Worm (Caenorhabditis elegans) whole organism, L1 larva: ENCODE measurements around the gene crls-1.
A peak's percentile ranks its signal among the peaks of the same experiment; 100 is the strongest.

ENCODE experiments used
- C34B4.2 ChIP-seq: sonication (generic microtip); optimal IDR thresholded peaks from 2 replicates; lab custom pipeline; 2017; ENCODE audit warnings: mild to moderate bottlenecking, missing genetic modification characterization, missing compliant biosample characterization
- aly-2 ChIP-seq: fragments of 150-350 bp; optimal IDR thresholded peaks from 2 replicates; lab custom pipeline; 2014; ENCODE audit warnings: missing biosample characterization, missing genetic modification characterization
- blmp-1 ChIP-seq: fragments of 150-350 bp; optimal IDR thresholded peaks from 2 replicates; lab custom pipeline; 2014; ENCODE audit warnings: missing biosample characterization, missing genetic modification characterization
- ceh-8 ChIP-seq: fragments of 200-800 bp; sonication (Bioruptor generic); optimal IDR thresholded peaks from 2 replicates; lab custom pipeline; 2018; ENCODE audit warnings: mild to moderate bottlenecking, missing genetic modification characterization, moderate library complexity, missing compliant biosample characterization
- ceh-88 ChIP-seq: fragments of 200-800 bp; sonication (Bioruptor generic); IDR thresholded peaks from 2 replicates; pipeline ENCODE4 v1.3.6; 2022; ENCODE audit warnings: missing genetic modification characterization, missing compliant biosample characterization
- dpl-1 ChIP-seq, 3 experiments: fragments of 150-350 bp in 2 of 3; sonication (generic microtip) in 1 of 3; optimal IDR thresholded peaks; 2 replicates each; lab custom pipeline; 2014 to 2017; ENCODE audit warnings: missing biosample characterization in 3 of 3, missing genetic modification characterization in 3 of 3, missing genetic modification reagents in 3 of 3
- efl-1 ChIP-seq, 4 experiments: fragments of 150-350 bp; optimal IDR thresholded peaks in 3 of 4; peaks in 1 of 4; 1 replicate in 1 of 4; 2 replicates in 3 of 4; lab custom pipeline; 2014; ENCODE audit warnings: missing biosample characterization in 2 of 4, missing genetic modification characterization in 2 of 4, missing genetic modification reagents in 2 of 4
- elt-2 ChIP-seq: sonication (generic microtip); optimal IDR thresholded peaks from 2 replicates; lab custom pipeline; 2016; ENCODE audit warnings: missing genetic modification characterization, mild to moderate bottlenecking, inconsistent platforms, missing compliant biosample characterization, missing genetic modification reagents
- elt-3 ChIP-seq, 6 experiments: fragments of 150-350 bp in 1 of 6; sonication (generic microtip); optimal IDR thresholded peaks; 2 replicates each; lab custom pipeline; 2017 to 2018; ENCODE audit warnings: missing biosample characterization in 6 of 6, missing genetic modification characterization in 6 of 6, inconsistent platforms in 1 of 6
- ets-5 ChIP-seq: fragments of 200-800 bp; sonication (Bioruptor generic); IDR thresholded peaks from 2 replicates; pipeline ENCODE4 v1.3.6; 2022; ENCODE audit warnings: missing genetic modification characterization, missing compliant biosample characterization
- hlh-17 ChIP-seq: fragments of 200-800 bp; sonication (Bioruptor generic); optimal IDR thresholded peaks from 2 replicates; lab custom pipeline; 2018; ENCODE audit warnings: missing genetic modification characterization, mild to moderate bottlenecking, missing compliant biosample characterization, moderate library complexity, borderline replicate concordance
- hlh-4 ChIP-seq: sonication (generic microtip); optimal IDR thresholded peaks from 2 replicates; lab custom pipeline; 2016; ENCODE audit warnings: mild to moderate bottlenecking, missing genetic modification characterization, missing compliant biosample characterization
- isw-1 ChIP-seq: fragments of 200-800 bp; sonication (Bioruptor generic); IDR thresholded peaks from 2 replicates; pipeline ENCODE4 v1.3.6; 2022; ENCODE audit warnings: missing genetic modification characterization, missing compliant biosample characterization
- jun-1 ChIP-seq: fragments of 150-350 bp; optimal IDR thresholded peaks from 2 replicates; lab custom pipeline; 2014; ENCODE audit warnings: missing biosample characterization, missing genetic modification reagents, missing genetic modification characterization
- lin-15B ChIP-seq: fragments of 150-350 bp; sonication (generic microtip); optimal IDR thresholded peaks from 3 replicates; lab custom pipeline; 2014; ENCODE audit warnings: missing biosample characterization, missing genetic modification characterization
- lin-35 ChIP-seq, 2 experiments: fragments of 150-350 bp; optimal IDR thresholded peaks; 2 replicates each; lab custom pipeline; 2014; ENCODE audit warnings: missing biosample characterization in 2 of 2, missing genetic modification characterization in 2 of 2, missing genetic modification reagents in 2 of 2
- lin-39 ChIP-seq: fragments of 150-350 bp; optimal IDR thresholded peaks from 2 replicates; lab custom pipeline; 2014; ENCODE audit warnings: missing biosample characterization, missing genetic modification reagents, missing genetic modification characterization
- lir-3 ChIP-seq: sonication (generic microtip); optimal IDR thresholded peaks from 2 replicates; lab custom pipeline; 2016; ENCODE audit warnings: mild to moderate bottlenecking, missing genetic modification characterization, moderate library complexity, missing compliant biosample characterization; ENCODE audit not compliant: poor library complexity
- nhr-11 ChIP-seq: fragments of 150-350 bp; optimal IDR thresholded peaks from 2 replicates; lab custom pipeline; 2014; ENCODE audit warnings: missing biosample characterization, missing genetic modification characterization
- nhr-12 ChIP-seq: sonication (generic microtip); optimal IDR thresholded peaks from 2 replicates; lab custom pipeline; 2017; ENCODE audit warnings: missing biosample characterization, missing genetic modification characterization
- nhr-19 ChIP-seq: fragments of 200-800 bp; sonication (Bioruptor generic); conservative IDR thresholded peaks from 2 replicates; pipeline ENCODE4 v1.3.6; 2022; ENCODE audit warnings: missing genetic modification characterization, missing compliant biosample characterization
- nhr-28 ChIP-seq: fragments of 150-350 bp; optimal IDR thresholded peaks from 2 replicates; lab custom pipeline; 2014; ENCODE audit warnings: missing biosample characterization, missing genetic modification characterization
- nhr-47 ChIP-seq: sonication (generic microtip); optimal IDR thresholded peaks from 2 replicates; lab custom pipeline; 2016; ENCODE audit warnings: mild to moderate bottlenecking, missing genetic modification characterization, moderate library complexity, missing compliant biosample characterization
- nhr-76 ChIP-seq: sonication (generic microtip); optimal IDR thresholded peaks from 2 replicates; lab custom pipeline; 2017; ENCODE audit warnings: missing biosample characterization, missing genetic modification characterization
- nhr-77 ChIP-seq: fragments of 150-350 bp; optimal IDR thresholded peaks from 2 replicates; lab custom pipeline; 2014; ENCODE audit warnings: missing biosample characterization, missing genetic modification characterization
- nhr-84 ChIP-seq: sonication (generic microtip); optimal IDR thresholded peaks from 2 replicates; lab custom pipeline; 2017; ENCODE audit warnings: missing biosample characterization, missing genetic modification characterization
- nhr-85 ChIP-seq: sonication (generic microtip); peaks from one replicate; lab custom pipeline; 2016; ENCODE audit warnings: missing genetic modification characterization, inconsistent platforms, missing compliant biosample characterization
- pax-3 ChIP-seq: fragments of 200-800 bp; sonication (Bioruptor generic); optimal IDR thresholded peaks from 2 replicates; lab custom pipeline; 2018; ENCODE audit warnings: mild to moderate bottlenecking, missing genetic modification characterization, moderate library complexity, missing compliant biosample characterization
- snpc-4 ChIP-seq: fragments of 150-350 bp; optimal IDR thresholded peaks from 2 replicates; lab custom pipeline; 2014; ENCODE audit warnings: missing biosample characterization, missing genetic modification characterization
- sptf-1 ChIP-seq: fragments of 150-350 bp; optimal IDR thresholded peaks from 2 replicates; lab custom pipeline; 2014; ENCODE audit warnings: missing biosample characterization, missing genetic modification characterization
- swsn-7 ChIP-seq: sonication (generic microtip); optimal IDR thresholded peaks from 2 replicates; lab custom pipeline; 2016; ENCODE audit warnings: missing genetic modification characterization, missing compliant biosample characterization
- tbx-2 ChIP-seq: sonication (generic microtip); optimal IDR thresholded peaks from 2 replicates; lab custom pipeline; 2016; ENCODE audit warnings: missing genetic modification characterization, missing compliant biosample characterization
- unc-86 ChIP-seq: sonication (generic microtip); optimal IDR thresholded peaks from 2 replicates; lab custom pipeline; 2016; ENCODE audit warnings: missing genetic modification characterization, missing compliant biosample characterization
- vab-15 ChIP-seq: sonication (generic microtip); optimal IDR thresholded peaks from 2 replicates; lab custom pipeline; 2017; ENCODE audit warnings: missing genotype, mild to moderate bottlenecking, missing genetic modification characterization, missing compliant biosample characterization
- ztf-11 ChIP-seq, 2 experiments: sonication (generic microtip); optimal IDR thresholded peaks; 2 replicates each; lab custom pipeline; 2016 to 2017; ENCODE audit warnings: missing genetic modification characterization in 2 of 2, missing biosample characterization in 1 of 2, missing compliant biosample characterization in 1 of 2

The crls-1 gene

ce11 chrIII:901148-901547, 8.6 kb downstream of the crls-1 start, which contains the start of gene sucl-2:
Gene sucl-2 (minus strand): TSS chrIII:901412.
- TF ChIP-seq efl-1 (optimal IDR thresholded peaks at IDR 0.05; lab: Kevin White, UChicago) (no peak), efl-1 (GFP tag; optimal IDR thresholded peaks at IDR 0.05 in 1 of 2; lab: Kevin White, UChicago) (peak in 1 of 2 experiments; percentile 90), nhr-84 (tag; lab: Kevin White, UChicago) (no peak)

- no peak for TF ChIP-seq ets-5 (GFP tag; lab: Robert Waterston, UW)
- no peak for TF ChIP-seq sptf-1 (tag; lab: Kevin White, UChicago)
- no peak for TF ChIP-seq swsn-7 (tag; lab: Kevin White, UChicago)
Observed at ce11 chrIII:900134-900533, 9.6 kb downstream of the crls-1 start.

- TF ChIP-seq nhr-19 (GFP tag; lab: Robert Waterston, UW) (no peak), jun-1 (tag; lab: Kevin White, UChicago) (no peak), nhr-76 (tag; lab: Kevin White, UChicago) (no peak), dpl-1 (GFP tag; optimal IDR thresholded peaks at IDR 0.05; lab: Kevin White, UChicago) (no peak), tbx-2 (no peak), ztf-11 (tag; optimal IDR thresholded peaks at IDR 0.05; lab: Kevin White, UChicago) (no peak), pax-3 (tag; lab: Kevin White, UChicago) (no peak), elt-2 (no peak), unc-86 (no peak), hlh-17 (GFP tag; lab: Kevin White, UChicago) (no peak), vab-15 (tag; lab: Kevin White, UChicago) (no peak), hlh-4 (tag; lab: Kevin White, UChicago) (no peak), nhr-85 (tag; lab: Kevin White, UChicago) (no peak), snpc-4 (no peak), ceh-88 (GFP tag; lab: Robert Waterston, UW) (no peak), C34B4.2 (no peak), lir-3 (tag; lab: Kevin White, UChicago) (no peak)
- TF ChIP-seq, all 84 proteins: peak for 0
Observed at ce11 chrIII:896904-897303, 12.8 kb downstream of the crls-1 start.

- TF ChIP-seq nhr-28, result no peak
- TF ChIP-seq nhr-11 (tag; lab: Kevin White, UChicago), result no peak
- TF ChIP-seq ceh-8 (GFP tag; lab: Kevin White, UChicago), result no peak
- TF ChIP-seq blmp-1 (tag; lab: Kevin White, UChicago), result peak; percentile 37
- TF ChIP-seq nhr-12 (tag; lab: Kevin White, UChicago), result no peak
- no peak for TF ChIP-seq lin-39 (tag; lab: Kevin White, UChicago)
- no peak for TF ChIP-seq isw-1 (GFP tag; lab: Robert Waterston, UW)
- no peak for TF ChIP-seq elt-3 (tag; optimal IDR thresholded peaks at IDR 0.05; lab: Kevin White, UChicago)
- no peak for TF ChIP-seq nhr-47
- TF ChIP-seq lin-35 (GFP tag; optimal IDR thresholded peaks at IDR 0.05; lab: Kevin White, UChicago), result peak in 1 of 2 experiments; percentile 43
- no peak for TF ChIP-seq ceh-88 (GFP tag; lab: Robert Waterston, UW)
- TF ChIP-seq dpl-1 (GFP tag; optimal IDR thresholded peaks at IDR 0.05; lab: Kevin White, UChicago), result peak in 2 of 3 experiments; percentile 7 to 18
- TF ChIP-seq efl-1 (optimal IDR thresholded peaks at IDR 0.05; lab: Kevin White, UChicago), result no peak
- TF ChIP-seq efl-1 (GFP tag; optimal IDR thresholded peaks at IDR 0.05 in 1 of 2; lab: Kevin White, UChicago), result peak; percentile 10 to 71
- TF ChIP-seq lin-15B (tag; lab: Kevin White, UChicago), result peak; percentile 1
- no peak for TF ChIP-seq aly-2 (tag; lab: Kevin White, UChicago)
Observed at ce11 chrIII:895525-895924, 14.2 kb downstream of the crls-1 start, which contains the start of the genes ztf-18 and F23H11.2. Gene ztf-18 (minus strand): TSS chrIII:895712. Gene F23H11.2 (plus strand): TSS chrIII:895747.

ce11 chrIII:891014-891413, 18.7 kb downstream of the crls-1 start, which contains the start of gene T24C4.10:
Gene T24C4.10 (minus strand): TSS chrIII:891243.
- peak in 1 of 2 experiments; percentile 10 for TF ChIP-seq lin-35 (GFP tag; optimal IDR thresholded peaks at IDR 0.05; lab: Kevin White, UChicago)
- TF ChIP-seq nhr-77 (tag; lab: Kevin White, UChicago), result no peak
